Fruit fly (Drosophila melanogaster): ENCODE data around the gene CG5188.

dm6 chr2L:10403803-10404315 lies 24.8 kb upstream of the CG5188 start:
- TF ChIP-seq Pif1B (GFP tag; optimal IDR thresholded peaks at IDR 0.05) (no peak), CG17806 (tag; optimal IDR thresholded peaks at IDR 0.05) (no peak), fd96Ca (GFP tag; IDR thresholded peaks at IDR 0.05) (no peak), CG13204 (GFP tag; optimal IDR thresholded peaks at IDR 0.05) (no peak)

Data from whole organism, pupa.